Worm (Caenorhabditis elegans): ENCODE data around the gene C06A1.3.
A peak's percentile ranks its signal among the peaks of the same experiment; 100 is the strongest.

The C06A1.3 gene

DNA sequence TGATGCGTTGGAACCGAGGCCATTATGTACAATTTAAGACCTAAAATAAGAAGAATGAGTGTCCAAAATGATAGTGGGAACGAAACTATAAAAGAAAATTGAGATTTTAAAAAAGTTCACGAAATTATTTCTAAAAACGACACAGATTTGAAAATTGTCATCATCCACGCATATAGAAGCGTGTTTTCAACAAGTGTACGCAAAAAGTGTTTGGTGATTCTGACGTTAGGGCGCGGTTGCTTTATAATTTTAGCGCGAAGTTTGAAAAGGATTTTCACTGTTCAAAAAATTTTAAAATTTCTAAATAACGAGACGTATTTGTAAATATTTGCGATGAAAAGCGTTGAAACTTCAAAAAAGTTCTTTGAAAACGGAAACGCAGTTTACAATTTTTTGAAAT lies 8.7 kb upstream of the C06A1.3 start, which contains the start of gene cdc-48.1 (continued):
- TF ChIP-seq ceh-34 (tag; optimal IDR thresholded peaks at IDR 0.05) = peak; percentile 99
- no peak for TF ChIP-seq ceh-22 (tag; optimal IDR thresholded peaks at IDR 0.05)
- TF ChIP-seq npax-4 (tag; optimal IDR thresholded peaks at IDR 0.05) = peak; percentile 20
- TF ChIP-seq syd-9 (tag; optimal IDR thresholded peaks at IDR 0.05) = peak; percentile 94
- TF ChIP-seq unc-42 (tag; optimal IDR thresholded peaks at IDR 0.05) = peak; percentile 100
- TF ChIP-seq nhr-11 (tag; optimal IDR thresholded peaks at IDR 0.05) = peak; percentile 100
- TF ChIP-seq unc-3 (GFP tag; conservative IDR thresholded peaks at IDR 0.05) = peak; percentile 76
- TF ChIP-seq unc-3 (tag; optimal IDR thresholded peaks at IDR 0.05) = peak; percentile 92
- peak; percentile 74 for TF ChIP-seq ceh-2 (tag; optimal IDR thresholded peaks at IDR 0.05)
- peak; percentile 68 for TF ChIP-seq tbx-7 (tag; optimal IDR thresholded peaks at IDR 0.05)
- TF ChIP-seq fkh-6 (tag; optimal IDR thresholded peaks at IDR 0.05) = peak; percentile 24
- peak; percentile 90 for TF ChIP-seq K09A11.1 (tag; optimal IDR thresholded peaks at IDR 0.05; ENCODE audit: insufficient read depth)
- peak; percentile 68 for TF ChIP-seq sox-4 (tag; optimal IDR thresholded peaks at IDR 0.05)
- TF ChIP-seq pha-4 (tag; optimal IDR thresholded peaks at IDR 0.05) = no peak
- peak; percentile 98 for TF ChIP-seq ceh-14 (tag; optimal IDR thresholded peaks at IDR 0.05)
- no peak for TF ChIP-seq mec-3 (tag; optimal IDR thresholded peaks at IDR 0.05; ENCODE audit: borderline replicate concordance)
- TF ChIP-seq pha-2 (tag; optimal IDR thresholded peaks at IDR 0.05) = peak; percentile 82
- TF ChIP-seq K02D7.2 (tag; optimal IDR thresholded peaks at IDR 0.05) = peak; percentile 79
- TF ChIP-seq tbx-2 (tag; optimal IDR thresholded peaks at IDR 0.05) = peak; percentile 99
- TF ChIP-seq rnt-1 (tag; optimal IDR thresholded peaks at IDR 0.05) = peak; percentile 98
- peak; percentile 95 for TF ChIP-seq unc-55 (GFP tag; optimal IDR thresholded peaks at IDR 0.05)
- peak; percentile 70 for TF ChIP-seq lin-11 (tag; optimal IDR thresholded peaks at IDR 0.05)
- peak; percentile 95 for TF ChIP-seq ets-4 (tag; optimal IDR thresholded peaks at IDR 0.05)

DNA sequence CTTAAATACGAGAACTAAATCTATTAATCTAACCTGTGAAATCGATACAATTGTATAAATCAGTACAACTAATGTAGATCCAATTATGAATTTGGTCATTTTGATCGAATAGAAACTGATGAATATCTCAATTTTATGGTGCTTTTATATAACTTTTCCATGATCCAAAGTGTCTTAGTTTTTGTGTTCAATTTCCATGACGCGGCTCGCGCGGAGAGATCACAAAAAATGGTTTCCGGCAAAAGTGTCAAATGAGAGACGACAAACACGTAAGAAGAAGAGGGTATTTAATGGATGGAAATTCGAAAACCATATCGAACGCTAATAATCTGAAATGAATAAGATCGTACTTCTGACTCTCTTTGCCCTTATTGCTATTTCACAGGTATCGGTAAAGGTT lies 7.5 kb upstream of the C06A1.3 start, which contains the start of the genes C06A1.6 and C06A1.7:
C06A1.6 (minus strand) TSS at position 101 of the 400 bp plus-strand sequence.
C06A1.7 (plus strand) TSS at position 314 of the 400 bp plus-strand sequence.
- TF ChIP-seq elt-2 (tag; optimal IDR thresholded peaks at IDR 0.05) (no peak), hlh-30 (tag; optimal IDR thresholded peaks at IDR 0.05; ENCODE audit: insufficient read depth) (no peak), ceh-6 (GFP tag; optimal IDR thresholded peaks at IDR 0.05) (no peak), K09A11.1 (tag; optimal IDR thresholded peaks at IDR 0.05; ENCODE audit: insufficient read depth) (no peak), ceh-14 (tag; optimal IDR thresholded peaks at IDR 0.05) (no peak), ttx-3 (tag; optimal IDR thresholded peaks at IDR 0.05) (no peak), pha-4 (tag; optimal IDR thresholded peaks at IDR 0.05) (no peak), C38D4.7 (GFP tag; optimal IDR thresholded peaks at IDR 0.05) (no peak), ref-2 (tag; optimal IDR thresholded peaks at IDR 0.05) (no peak), pqm-1 (tag; optimal IDR thresholded peaks at IDR 0.05) (no peak), fkh-10 (GFP tag; optimal IDR thresholded peaks at IDR 0.05) (no peak), fkh-6 (tag; optimal IDR thresholded peaks at IDR 0.05) (no peak), mec-3 (tag; optimal IDR thresholded peaks at IDR 0.05; ENCODE audit: borderline replicate concordance) (no peak), ceh-34 (tag; optimal IDR thresholded peaks at IDR 0.05) (no peak), ahr-1 (tag; optimal IDR thresholded peaks at IDR 0.05) (no peak), madf-2 (tag; optimal IDR thresholded peaks at IDR 0.05) (no peak), nhr-11 (tag; optimal IDR thresholded peaks at IDR 0.05) (no peak), unc-42 (tag; optimal IDR thresholded peaks at IDR 0.05) (no peak), ceh-30 (tag; optimal IDR thresholded peaks at IDR 0.05) (no peak), pax-1 (tag; optimal IDR thresholded peaks at IDR 0.05) (no peak)

DNA sequence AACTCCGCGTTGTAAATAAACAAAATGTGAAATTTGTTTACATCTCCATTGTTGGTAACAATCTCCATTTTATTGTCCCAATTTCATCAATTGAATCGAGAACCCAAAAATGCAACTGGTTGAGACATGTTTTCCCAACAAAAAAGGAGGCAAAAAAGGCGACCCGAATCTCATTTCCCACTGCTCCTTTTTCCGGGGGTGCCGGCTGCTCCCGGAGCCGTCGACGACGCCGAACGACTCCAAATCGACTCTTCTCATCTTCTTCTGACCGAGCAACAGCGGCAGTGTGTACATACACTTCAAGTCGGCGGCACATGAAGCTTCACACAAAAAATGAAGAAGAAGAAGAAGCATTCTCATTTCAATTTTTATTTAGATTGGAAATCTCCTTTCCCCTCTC lies 5.6 kb upstream of the C06A1.3 start:
- TF ChIP-seq mec-3 (tag; optimal IDR thresholded peaks at IDR 0.05; ENCODE audit: borderline replicate concordance) = no peak
- no peak for TF ChIP-seq ceh-24 (tag; optimal IDR thresholded peaks at IDR 0.05)
- no peak for TF ChIP-seq ceh-9 (tag; optimal IDR thresholded peaks at IDR 0.05)
- TF ChIP-seq lim-6 (tag; optimal IDR thresholded peaks at IDR 0.05) = no peak
- TF ChIP-seq hlh-15 (tag; optimal IDR thresholded peaks at IDR 0.05) = no peak
- no peak for TF ChIP-seq ceh-2 (tag; optimal IDR thresholded peaks at IDR 0.05)
- no peak for TF ChIP-seq gmeb-2 (tag; optimal IDR thresholded peaks at IDR 0.05)
- TF ChIP-seq pax-1 (tag; optimal IDR thresholded peaks at IDR 0.05) = no peak

Data from whole organism, late embryonic.